Fruit fly (Drosophila melanogaster): Measurements from ENCODE around the gene CG18754.

The CG18754 gene

dm6 chr3R:23678349-23679193, 5.3 kb upstream of the CG18754 start, which contains the start of gene GILT2 (continued):
- peak; percentile 6 for TF ChIP-seq zfh2 (GFP tag; optimal IDR thresholded peaks at IDR 0.05)
- peak; percentile 91 for TF ChIP-seq D19A (tag; optimal IDR thresholded peaks at IDR 0.05)
- TF ChIP-seq nau (GFP tag; optimal IDR thresholded peaks at IDR 0.05): no peak
- no peak for TF ChIP-seq tna (GFP tag; IDR thresholded peaks at IDR 0.05; ENCODE audit: partially characterized antibody)
- peak; percentile 83 for TF ChIP-seq CG9215 (GFP tag; IDR thresholded peaks at IDR 0.05)
- TF ChIP-seq ind (GFP tag; optimal IDR thresholded peaks at IDR 0.05): peak; percentile 90
- no peak for TF ChIP-seq CG2129 (GFP tag; IDR thresholded peaks at IDR 0.05; ENCODE audit: partially characterized antibody)
- peak; percentile 2 for TF ChIP-seq fu2 (GFP tag; optimal IDR thresholded peaks at IDR 0.05)
- TF ChIP-seq CG4404 (GFP tag; IDR thresholded peaks at IDR 0.05): peak; percentile 76
- TF ChIP-seq CG34224 (GFP tag; IDR thresholded peaks at IDR 0.05; ENCODE audit: partially characterized antibody): no peak
- no peak for TF ChIP-seq luna (GFP tag; optimal IDR thresholded peaks at IDR 0.05)
- TF ChIP-seq h (optimal IDR thresholded peaks at IDR 0.05): no peak
- TF ChIP-seq CG7556 (GFP tag; optimal IDR thresholded peaks at IDR 0.05): peak; percentile 91
- TF ChIP-seq CG10321 (GFP tag; IDR thresholded peaks at IDR 0.05): peak; percentile 62; the same call in 1 of the 2 replicates
- peak; percentile 76 for TF ChIP-seq CG31388 (GFP tag; optimal IDR thresholded peaks at IDR 0.05)
- TF ChIP-seq jing (GFP tag; optimal IDR thresholded peaks at IDR 0.05): peak; percentile 55
- peak; percentile 89 for TF ChIP-seq CG8388 (GFP tag; optimal IDR thresholded peaks at IDR 0.05)
- TF ChIP-seq zf30C (GFP tag; optimal IDR thresholded peaks at IDR 0.05): no peak
- TF ChIP-seq Med (GFP tag): peak; percentile 90
- TF ChIP-seq Vsx1 (GFP tag; optimal IDR thresholded peaks at IDR 0.05): peak; percentile 83
- peak; percentile 90 for TF ChIP-seq az2 (GFP tag; optimal IDR thresholded peaks at IDR 0.05)
- TF ChIP-seq mam (GFP tag; optimal IDR thresholded peaks at IDR 0.05): peak; percentile 75
- TF ChIP-seq CG4282 (GFP tag; optimal IDR thresholded peaks at IDR 0.05): no peak
- no peak for TF ChIP-seq sna (GFP tag; IDR thresholded peaks at IDR 0.05; ENCODE audit: partially characterized antibody)
- TF ChIP-seq CkIIα-i1 (GFP tag; IDR thresholded peaks at IDR 0.05): peak; percentile 45; the same call in 1 of the 2 replicates
- TF ChIP-seq Adf1 (GFP tag; IDR thresholded peaks at IDR 0.05): peak; percentile 76
- peak; percentile 78 for TF ChIP-seq D19B (GFP tag; optimal IDR thresholded peaks at IDR 0.05)
- peak; percentile 95 for TF ChIP-seq dysf (GFP tag; IDR thresholded peaks at IDR 0.05)
- TF ChIP-seq CG5953 (GFP tag; IDR thresholded peaks at IDR 0.05): peak; percentile 82
- TF ChIP-seq CG12744 (GFP tag; optimal IDR thresholded peaks at IDR 0.05): peak; percentile 49
- TF ChIP-seq chinmo (GFP tag; IDR thresholded peaks at IDR 0.05; ENCODE audit: partially characterized antibody): 0 out of 4 replicates have a peak, but pooled peaks have one; percentile 39
- TF ChIP-seq CG10366 (GFP tag; IDR thresholded peaks at IDR 0.05): peak; percentile 88
- no peak for TF ChIP-seq wek (GFP tag; optimal IDR thresholded peaks at IDR 0.05)
- TF ChIP-seq D (optimal IDR thresholded peaks at IDR 0.05): no peak
- TF ChIP-seq D (GFP tag; optimal IDR thresholded peaks at IDR 0.05): peak; percentile 89
- peak; percentile 11 for TF ChIP-seq CG9797 (GFP tag; optimal IDR thresholded peaks at IDR 0.05)
- TF ChIP-seq Gug (GFP tag; IDR thresholded peaks at IDR 0.05): peak; percentile 81
- no peak for TF ChIP-seq knrl (GFP tag; IDR thresholded peaks at IDR 0.05; ENCODE audit: partially characterized antibody)
- TF ChIP-seq Dbx (GFP tag; IDR thresholded peaks at IDR 0.05): peak; percentile 93
- TF ChIP-seq CG11085 (GFP tag; IDR thresholded peaks at IDR 0.05): peak; percentile 72
- TF ChIP-seq Camta (GFP tag; optimal IDR thresholded peaks at IDR 0.05): peak; percentile 39
- TF ChIP-seq croc (GFP tag; conservative IDR thresholded peaks at IDR 0.05): peak; percentile 89
- peak; percentile 78 for TF ChIP-seq salm (tag; optimal IDR thresholded peaks at IDR 0.05)
- no peak for TF ChIP-seq HmgD (GFP tag; optimal IDR thresholded peaks at IDR 0.05)
- peak; percentile 88 for TF ChIP-seq stc (GFP tag; IDR thresholded peaks at IDR 0.05)
- peak; percentile 94 for TF ChIP-seq CG12659 (GFP tag; optimal IDR thresholded peaks at IDR 0.05)
- no peak for TF ChIP-seq ato (GFP tag; IDR thresholded peaks at IDR 0.05; ENCODE audit: partially characterized antibody)
- TF ChIP-seq gcm (GFP tag; optimal IDR thresholded peaks at IDR 0.05): peak; percentile 96
- TF ChIP-seq CG7786 (GFP tag; optimal IDR thresholded peaks at IDR 0.05): peak; percentile 13
